Fruit fly (Drosophila melanogaster): Measurements from ENCODE around the gene CG44040.

DNA sequence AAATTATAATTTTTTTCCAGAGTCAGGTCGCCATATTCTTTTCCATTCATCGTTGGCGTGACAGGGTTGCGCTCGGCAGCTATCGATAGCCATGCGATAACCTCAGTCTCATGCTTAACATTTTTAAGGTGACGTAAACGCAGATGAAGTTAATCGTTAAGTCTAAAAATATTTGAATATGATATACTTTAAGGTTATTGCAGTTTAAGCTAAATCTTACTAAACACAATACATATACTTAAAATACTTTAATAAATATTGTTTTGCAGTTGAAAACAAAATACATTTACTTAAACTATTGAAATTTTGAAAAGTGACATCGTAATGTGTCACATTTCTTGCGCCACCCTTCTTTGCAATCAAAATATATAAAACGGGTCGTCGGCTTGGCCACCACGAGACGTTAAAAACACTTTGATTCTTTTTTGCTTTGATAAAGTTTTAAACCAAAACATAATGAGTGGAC lies 45.0 kb upstream of the CG44040 start, which contains the start of the genes Cp190 and CG4338:
- TF ChIP-seq Mnt (GFP tag; optimal IDR thresholded peaks at IDR 0.05) (peak; percentile 96), Hr96 (GFP tag; optimal IDR thresholded peaks at IDR 0.05) (peak; percentile 94), cnc (optimal IDR thresholded peaks at IDR 0.05) (no peak), CG7101 (tag; optimal IDR thresholded peaks at IDR 0.05) (peak; percentile 99), CG11617 (GFP tag; optimal IDR thresholded peaks at IDR 0.05) (peak; percentile 98), CG12768 (GFP tag; optimal IDR thresholded peaks at IDR 0.05) (peak; percentile 98), CG5204 (GFP tag; optimal IDR thresholded peaks at IDR 0.05) (no peak), Crg-1 (GFP tag; optimal IDR thresholded peaks at IDR 0.05) (peak; percentile 95), kay (GFP tag; ENCODE audit: borderline replicate concordance) (no peak), pad (GFP tag; optimal IDR thresholded peaks at IDR 0.05) (peak; percentile 90)

All from whole organism, adult.